ENCODE assay signal across 2 fruit fly cellular contexts in the genomic region with DNA sequence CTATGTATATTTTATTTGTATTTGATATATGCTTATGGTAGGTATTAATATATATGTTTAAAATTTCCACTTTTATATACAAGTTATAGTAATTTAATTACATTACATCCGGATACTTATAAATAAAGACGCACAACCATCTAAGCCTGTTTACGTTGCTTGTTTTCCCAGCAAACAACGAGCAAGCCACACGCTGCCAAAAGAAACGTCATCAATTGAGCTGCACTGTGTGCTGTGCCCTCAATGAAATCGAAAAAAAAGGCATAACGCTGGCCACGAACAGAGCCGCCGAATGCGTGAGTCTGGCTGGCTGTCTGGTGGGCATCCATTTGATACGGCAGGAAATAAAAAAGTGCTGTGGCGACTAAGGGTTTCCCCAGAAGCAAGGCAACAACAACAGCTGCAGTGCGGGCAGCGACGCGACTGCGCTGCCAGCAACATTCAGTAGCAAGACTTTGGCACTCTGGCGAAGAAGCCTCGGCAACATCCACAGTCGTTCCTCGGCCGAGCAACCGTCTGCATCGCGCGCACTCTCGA.
TF ChIP-seq lines count a peak whose summit lies in the region.

A gene (plus strand): TSS at position 487 of the 537 bp plus-strand sequence.

- TF ChIP-seq CTCF in whole organism, embryonic (GFP tag; optimal IDR thresholded peaks at IDR 0.05; lab: Kevin White, UChicago): no peak

TF ChIP-seq in whole organism, embryonic, 481 proteins besides CTCF, POLR2A, EP300 and RAD21 (continues in another document):
- TF ChIP-seq gcm (GFP tag; optimal IDR thresholded peaks at IDR 0.05; lab: Kevin White, UChicago) (peak; percentile 12), Lhr (GFP tag; optimal IDR thresholded peaks at IDR 0.05; lab: Kevin White, UChicago) (no peak), CG15514 (GFP tag; optimal IDR thresholded peaks at IDR 0.05; lab: Kevin White, UChicago) (no peak), Oaz (GFP tag; IDR thresholded peaks at IDR 0.05; lab: Robert Waterston, UW) (no peak), Dll (GFP tag; IDR thresholded peaks at IDR 0.05; lab: Robert Waterston, UW; ENCODE audit: partially characterized antibody) (no peak), wor (GFP tag; IDR thresholded peaks at IDR 0.05; lab: Robert Waterston, UW) (no peak), CG11247 (GFP tag; IDR thresholded peaks at IDR 0.05; lab: Robert Waterston, UW) (no peak), CG8089 (GFP tag; optimal IDR thresholded peaks at IDR 0.05; lab: Kevin White, UChicago) (no peak), CG5245 (GFP tag; optimal IDR thresholded peaks at IDR 0.05; lab: Kevin White, UChicago) (no peak), onecut (GFP tag; IDR thresholded peaks at IDR 0.05; lab: Robert Waterston, UW) (no peak), CG10274 (GFP tag; optimal IDR thresholded peaks at IDR 0.05; lab: Kevin White, UChicago) (no peak), NFAT (GFP tag; IDR thresholded peaks at IDR 0.05; lab: Robert Waterston, UW) (no peak), ATbp (GFP tag; optimal IDR thresholded peaks at IDR 0.05; lab: Kevin White, UChicago) (peak; percentile 77), Deaf1 (tag; optimal IDR thresholded peaks at IDR 0.05; lab: Kevin White, UChicago) (peak; percentile 56), lilli (GFP tag; optimal IDR thresholded peaks at IDR 0.05; lab: Kevin White, UChicago) (no peak), wek (GFP tag; optimal IDR thresholded peaks at IDR 0.05; lab: Kevin White, UChicago) (peak; percentile 1), CG12769 (tag; optimal IDR thresholded peaks at IDR 0.05; lab: Kevin White, UChicago) (no peak), ind (GFP tag; optimal IDR thresholded peaks at IDR 0.05; lab: Kevin White, UChicago) (no peak), Fer2 (tag; optimal IDR thresholded peaks at IDR 0.05; lab: Kevin White, UChicago) (no peak), Drgx (GFP tag; IDR thresholded peaks at IDR 0.05; lab: Robert Waterston, UW) (no peak), CG10431 (GFP tag; optimal IDR thresholded peaks at IDR 0.05; lab: Kevin White, UChicago) (no peak), Sin3A (optimal IDR thresholded peaks at IDR 0.05; lab: Kevin White, UChicago) (no peak), gsb (GFP tag; IDR thresholded peaks at IDR 0.05; lab: Robert Waterston, UW) (no peak), pb (GFP tag; optimal IDR thresholded peaks at IDR 0.05; lab: Kevin White, UChicago) (no peak), Hr3 (GFP tag; optimal IDR thresholded peaks at IDR 0.05; lab: Kevin White, UChicago) (no peak), CG2889 (GFP tag; IDR thresholded peaks at IDR 0.05; lab: Robert Waterston, UW) (no peak), Adf1 (GFP tag; IDR thresholded peaks at IDR 0.05; lab: Robert Waterston, UW) (peak; percentile 28; the same call in 1 of the 2 replicates), CG10462 (GFP tag; optimal IDR thresholded peaks at IDR 0.05; lab: Kevin White, UChicago) (no peak), CG16813 (GFP tag; IDR thresholded peaks at IDR 0.05; lab: Robert Waterston, UW; ENCODE audit: partially characterized antibody) (no peak), ham (GFP tag; IDR thresholded peaks at IDR 0.05; lab: Robert Waterston, UW) (no peak), row (GFP tag; IDR thresholded peaks at IDR 0.05; lab: Robert Waterston, UW) (no peak), CG7987 (GFP tag; optimal IDR thresholded peaks at IDR 0.05; lab: Kevin White, UChicago) (no peak), disco-r (GFP tag; optimal IDR thresholded peaks at IDR 0.05; lab: Kevin White, UChicago) (no peak), Mrtf (GFP tag; IDR thresholded peaks at IDR 0.05; lab: Robert Waterston, UW) (no peak), Rfx (GFP tag; IDR thresholded peaks at IDR 0.05; lab: Robert Waterston, UW) (no peak), ERR (GFP tag; optimal IDR thresholded peaks at IDR 0.05; lab: Kevin White, UChicago) (no peak), hkb (optimal IDR thresholded peaks at IDR 0.05; lab: Kevin White, UChicago) (no peak), hkb (GFP tag; IDR thresholded peaks at IDR 0.05; lab: Robert Waterston, UW) (no peak), Ptx1 (GFP tag; IDR thresholded peaks at IDR 0.05; lab: Robert Waterston, UW) (0 out of 2 replicates have a peak, but pooled peaks have one; percentile 8), CG4328 (GFP tag; optimal IDR thresholded peaks at IDR 0.05; lab: Kevin White, UChicago) (no peak), mirr (GFP tag; optimal IDR thresholded peaks at IDR 0.05; lab: Kevin White, UChicago) (no peak), CG10147 (GFP tag; optimal IDR thresholded peaks at IDR 0.05; lab: Kevin White, UChicago) (no peak), Xbp1 (GFP tag; optimal IDR thresholded peaks at IDR 0.05; lab: Kevin White, UChicago) (no peak), CG4424 (GFP tag; optimal IDR thresholded peaks at IDR 0.05; lab: Kevin White, UChicago) (no peak), NfI (GFP tag; optimal IDR thresholded peaks at IDR 0.05; lab: Kevin White, UChicago) (no peak)

TF ChIP-seq in whole organism, pupa, 21 proteins besides CTCF, POLR2A, EP300 and RAD21:
- TF ChIP-seq fd96Ca (GFP tag; IDR thresholded peaks at IDR 0.05; lab: Robert Waterston, UW) (0 out of 3 replicates have a peak, but pooled peaks have one; percentile 12), CG32121 (GFP tag; IDR thresholded peaks at IDR 0.05; lab: Robert Waterston, UW) (no peak), CG17806 (tag; optimal IDR thresholded peaks at IDR 0.05; lab: Kevin White, UChicago) (no peak), CG34367 (tag; optimal IDR thresholded peaks at IDR 0.05; lab: Kevin White, UChicago) (no peak), CG8159 (tag; optimal IDR thresholded peaks at IDR 0.05; lab: Kevin White, UChicago) (no peak)
